Worm (Caenorhabditis elegans) whole organism, young adult: Measurements from ENCODE around the gene pak-2.

Source experiments
- B0035.1 ChIP-seq: sonication (generic microtip); optimal IDR thresholded peaks from 2 replicates; lab custom pipeline; 2016; ENCODE audit warnings: missing genetic modification characterization, mild to moderate bottlenecking, missing compliant biosample characterization, missing genotype, missing genetic modification reagents
- D2030.7 ChIP-seq: fragments of 200-800 bp; sonication (Bioruptor generic); IDR thresholded peaks from 2 replicates; pipeline ENCODE4 v1.3.6; 2022; ENCODE audit warnings: missing genetic modification reagents, missing genetic modification characterization, missing compliant biosample characterization
- F22D6.2 ChIP-seq: sonication (generic microtip); optimal IDR thresholded peaks from 2 replicates; lab custom pipeline; 2016; ENCODE audit warnings: mild to moderate bottlenecking, missing genetic modification characterization, missing compliant biosample characterization
- F23B12.7 ChIP-seq: sonication (generic microtip); optimal IDR thresholded peaks from 2 replicates; lab custom pipeline; 2017; ENCODE audit warnings: missing genetic modification characterization, mild to moderate bottlenecking, missing compliant biosample characterization, antibody characterized with exemption, moderate library complexity; ENCODE audit not compliant: insufficient read depth
- F37B4.10 ChIP-seq: fragments of 200-800 bp; sonication (Bioruptor generic); IDR thresholded peaks from 2 replicates; pipeline ENCODE4 v1.3.6; 2022; ENCODE audit warnings: missing genetic modification characterization, missing compliant biosample characterization
- F52B5.7 ChIP-seq: sonication (generic microtip); optimal IDR thresholded peaks from 2 replicates; lab custom pipeline; 2016; ENCODE audit warnings: mild to moderate bottlenecking, missing genetic modification characterization, missing compliant biosample characterization
- F55B11.4 ChIP-seq: sonication (generic microtip); optimal IDR thresholded peaks from 2 replicates; lab custom pipeline; 2016; ENCODE audit warnings: missing compliant biosample characterization, missing genetic modification characterization, borderline replicate concordance; ENCODE audit not compliant: insufficient read depth
- F57C9.4 ChIP-seq: sonication (generic microtip); optimal IDR thresholded peaks from 2 replicates; lab custom pipeline; 2017; ENCODE audit warnings: mild to moderate bottlenecking, missing genetic modification characterization, missing compliant biosample characterization
- K12H6.12 ChIP-seq: fragments of 200-800 bp; sonication (Bioruptor generic); optimal IDR thresholded peaks from 2 replicates; lab custom pipeline; 2018; ENCODE audit warnings: mild to moderate bottlenecking, missing genetic modification characterization, missing compliant biosample characterization
- T26A5.8 ChIP-seq: sonication (generic microtip); optimal IDR thresholded peaks from 2 replicates; lab custom pipeline; 2016; ENCODE audit warnings: missing genetic modification characterization, missing compliant biosample characterization
- Y53F4B.3 ChIP-seq: fragments of 200-800 bp; sonication (Bioruptor generic); IDR thresholded peaks from 2 replicates; pipeline ENCODE4 v1.3.6; 2022; ENCODE audit warnings: missing genetic modification reagents, missing genetic modification characterization, missing compliant biosample characterization
- Y79H2A.3 ChIP-seq: fragments of 200-800 bp; sonication (Bioruptor generic); conservative IDR thresholded peaks from 2 replicates; pipeline ENCODE4 v1.3.6; 2022; ENCODE audit warnings: missing genetic modification reagents, missing genetic modification characterization, missing compliant biosample characterization
- Y95B8A.8 ChIP-seq: fragments of 200-800 bp; sonication (Bioruptor generic); IDR thresholded peaks from 2 replicates; pipeline ENCODE4 v1.3.6; 2022; ENCODE audit warnings: missing genetic modification reagents, missing genetic modification characterization, missing compliant biosample characterization
- aptf-2 ChIP-seq: fragments of 200-800 bp; sonication (Bioruptor generic); conservative IDR thresholded peaks from 2 replicates; pipeline ENCODE4 v1.3.6; 2022; ENCODE audit warnings: missing genetic modification reagents, missing genetic modification characterization, missing compliant biosample characterization
- aptf-3 ChIP-seq: fragments of 200-800 bp; sonication (Bioruptor generic); IDR thresholded peaks from 2 replicates; pipeline ENCODE4 v1.3.6; 2022; ENCODE audit warnings: missing genetic modification characterization, missing compliant biosample characterization
- attf-3 ChIP-seq: fragments of 200-800 bp; sonication (Bioruptor generic); conservative IDR thresholded peaks from 2 replicates; pipeline ENCODE4 v1.3.6; 2022; ENCODE audit warnings: missing genetic modification reagents, missing genetic modification characterization, missing compliant biosample characterization
- ccch-3 ChIP-seq: fragments of 200-800 bp; sonication (Bioruptor generic); optimal IDR thresholded peaks from 2 replicates; lab custom pipeline; 2018; ENCODE audit warnings: mild to moderate bottlenecking, missing genetic modification characterization, missing compliant biosample characterization
- ceh-27 ChIP-seq: fragments of 200-800 bp; sonication (Bioruptor generic); optimal IDR thresholded peaks from 2 replicates; lab custom pipeline; 2018; ENCODE audit warnings: mild to moderate bottlenecking, missing genetic modification characterization, moderate library complexity, missing compliant biosample characterization
- ceh-40 ChIP-seq: fragments of 200-800 bp; sonication (Bioruptor generic); IDR thresholded peaks from 2 replicates; pipeline ENCODE4 v1.3.6; 2022; ENCODE audit warnings: missing genetic modification characterization, missing compliant biosample characterization
- egl-18 ChIP-seq: fragments of 200-800 bp; sonication (Bioruptor generic); IDR thresholded peaks from 2 replicates; pipeline ENCODE4 v1.3.6; 2022; ENCODE audit warnings: missing genetic modification reagents, missing genetic modification characterization, missing compliant biosample characterization
- egl-44 ChIP-seq: fragments of 200-800 bp; sonication (Bioruptor generic); IDR thresholded peaks from 2 replicates; pipeline ENCODE4 v1.3.6; 2022; ENCODE audit warnings: missing genetic modification reagents, missing genetic modification characterization, missing compliant biosample characterization
- hlh-12 ChIP-seq: sonication (generic microtip); optimal IDR thresholded peaks from 2 replicates; lab custom pipeline; 2016; ENCODE audit warnings: missing genetic modification characterization, missing compliant biosample characterization
- hlh-26 ChIP-seq: fragments of 200-800 bp; sonication (Bioruptor generic); conservative IDR thresholded peaks from 2 replicates; pipeline ENCODE4 v1.3.6; 2022; ENCODE audit warnings: missing genetic modification reagents, missing genetic modification characterization, missing compliant biosample characterization
- hmg-1.2 ChIP-seq: fragments of 200-800 bp; sonication (Bioruptor generic); IDR thresholded peaks from 2 replicates; pipeline ENCODE4 v1.3.6; 2022; ENCODE audit warnings: missing genetic modification reagents, missing genetic modification characterization, missing compliant biosample characterization
- hmg-20 ChIP-seq: fragments of 200-800 bp; sonication (Bioruptor generic); IDR thresholded peaks from 2 replicates; pipeline ENCODE4 v1.3.6; 2022; ENCODE audit warnings: missing genetic modification reagents, missing genetic modification characterization, missing compliant biosample characterization
- lag-1 ChIP-seq: fragments of 200-800 bp; sonication (Bioruptor generic); IDR thresholded peaks from 2 replicates; pipeline ENCODE4 v1.3.6; 2022; ENCODE audit warnings: missing genetic modification reagents, missing genetic modification characterization, missing compliant biosample characterization
- let-526 ChIP-seq: fragments of 200-800 bp; sonication (Bioruptor generic); IDR thresholded peaks from 2 replicates; pipeline ENCODE4 v1.3.6; 2022; ENCODE audit warnings: missing genetic modification reagents, missing genetic modification characterization, missing compliant biosample characterization
- lin-26 ChIP-seq: fragments of 200-800 bp; sonication (Bioruptor generic); IDR thresholded peaks from 2 replicates; pipeline ENCODE4 v1.3.6; 2022; ENCODE audit warnings: missing genetic modification reagents, missing genetic modification characterization, missing compliant biosample characterization
- lin-54 ChIP-seq: fragments of 200-800 bp; sonication (Bioruptor generic); optimal IDR thresholded peaks from 2 replicates; lab custom pipeline; 2018; ENCODE audit warnings: mild to moderate bottlenecking, missing genetic modification characterization, missing compliant biosample characterization
- madf-6 ChIP-seq: fragments of 200-800 bp; sonication (Bioruptor generic); IDR thresholded peaks from 2 replicates; pipeline ENCODE4 v1.3.6; 2022; ENCODE audit warnings: missing genetic modification reagents, missing genetic modification characterization, missing compliant biosample characterization
- mcd-1 ChIP-seq: fragments of 200-800 bp; sonication (Bioruptor generic); IDR thresholded peaks from 2 replicates; pipeline ENCODE4 v1.3.6; 2022; ENCODE audit warnings: missing genetic modification reagents, missing genetic modification characterization, missing compliant biosample characterization
- mes-4 ChIP-seq: sonication (generic microtip); optimal IDR thresholded peaks from 2 replicates; lab custom pipeline; 2016; ENCODE audit warnings: missing genotype, missing genetic modification characterization, missing compliant biosample characterization
- nfya-1 ChIP-seq: sonication (generic microtip); optimal IDR thresholded peaks from 2 replicates; lab custom pipeline; 2017; ENCODE audit warnings: antibody characterized with exemption, missing compliant biosample characterization, missing genetic modification characterization, borderline replicate concordance; ENCODE audit not compliant: insufficient read depth
- nfya-2 ChIP-seq: fragments of 200-800 bp; sonication (Bioruptor generic); IDR thresholded peaks from 2 replicates; pipeline ENCODE4 v1.3.6; 2022; ENCODE audit warnings: missing genetic modification reagents, missing genetic modification characterization, missing compliant biosample characterization
- nfyb-1 ChIP-seq: fragments of 200-800 bp; sonication (Bioruptor generic); IDR thresholded peaks from 2 replicates; pipeline ENCODE4 v1.3.6; 2022; ENCODE audit warnings: missing genetic modification reagents, missing genetic modification characterization, missing compliant biosample characterization
- nhr-80 ChIP-seq: sonication (generic microtip); optimal IDR thresholded peaks from 2 replicates; lab custom pipeline; 2016; ENCODE audit warnings: missing genetic modification characterization, missing compliant biosample characterization
- pbrm-1 ChIP-seq: fragments of 200-800 bp; sonication (Bioruptor generic); IDR thresholded peaks from 2 replicates; pipeline ENCODE4 v1.3.6; 2022; ENCODE audit warnings: missing genetic modification reagents, missing genetic modification characterization, missing compliant biosample characterization
- rec-8 ChIP-seq, 2 experiments: sonication (generic microtip); optimal IDR thresholded peaks; 2 replicates each; lab custom pipeline; 2016; ENCODE audit warnings: mild to moderate bottlenecking in 2 of 2, missing genetic modification characterization in 2 of 2, missing genetic modification reagents in 2 of 2, missing genotype in 2 of 2, missing biosample characterization in 1 of 2, missing compliant biosample characterization in 1 of 2, moderate library complexity in 1 of 2
- sea-2 ChIP-seq: fragments of 200-800 bp; sonication (Bioruptor generic); IDR thresholded peaks from 2 replicates; pipeline ENCODE4 v1.3.6; 2022; ENCODE audit warnings: missing genetic modification characterization, missing compliant biosample characterization
- snpc-1.1 ChIP-seq: sonication (generic microtip); optimal IDR thresholded peaks from 2 replicates; lab custom pipeline; 2017; ENCODE audit warnings: missing genetic modification characterization, mild to moderate bottlenecking, missing compliant biosample characterization, antibody characterized with exemption, moderate library complexity, missing genotype, missing genetic modification reagents; ENCODE audit not compliant: insufficient read depth
- snpc-1.3 ChIP-seq: sonication (generic microtip); optimal IDR thresholded peaks from 2 replicates; lab custom pipeline; 2017; ENCODE audit warnings: missing genetic modification characterization, mild to moderate bottlenecking, missing compliant biosample characterization, antibody characterized with exemption, moderate library complexity, missing genotype, missing genetic modification reagents; ENCODE audit not compliant: insufficient read depth
- tbp1 ChIP-seq: fragments of 200-800 bp; sonication (Bioruptor generic); optimal IDR thresholded peaks from 2 replicates; lab custom pipeline; 2018; ENCODE audit warnings: mild to moderate bottlenecking, missing genetic modification characterization, missing compliant biosample characterization
- tbx-9 ChIP-seq: sonication (generic microtip); optimal IDR thresholded peaks from 2 replicates; lab custom pipeline; 2016; ENCODE audit warnings: borderline replicate concordance, missing genetic modification characterization, inconsistent platforms, missing compliant biosample characterization
- unc-130 ChIP-seq: sonication (generic microtip); optimal IDR thresholded peaks from 2 replicates; lab custom pipeline; 2016; ENCODE audit warnings: missing genetic modification reagents, missing genetic modification characterization, missing compliant biosample characterization
- xnd-1 ChIP-seq: sonication (generic microtip); optimal IDR thresholded peaks from 2 replicates; lab custom pipeline; 2016; ENCODE audit warnings: missing genotype, missing genetic modification reagents, missing genetic modification characterization, missing compliant biosample characterization
- zfh-2 ChIP-seq: fragments of 200-800 bp; sonication (Bioruptor generic); conservative IDR thresholded peaks from 2 replicates; pipeline ENCODE4 v1.3.6; 2022; ENCODE audit warnings: missing genetic modification reagents, missing genetic modification characterization, missing compliant biosample characterization
- zim-3 ChIP-seq: sonication (generic microtip); optimal IDR thresholded peaks from 2 replicates; lab custom pipeline; 2017; ENCODE audit warnings: mild to moderate bottlenecking, missing genetic modification characterization, moderate library complexity, missing compliant biosample characterization
- ztf-6 ChIP-seq: fragments of 200-800 bp; sonication (Bioruptor generic); IDR thresholded peaks from 2 replicates; pipeline ENCODE4 v1.3.6; 2022; ENCODE audit warnings: missing genetic modification reagents, missing genetic modification characterization, missing compliant biosample characterization

Gene pak-2

DNA sequence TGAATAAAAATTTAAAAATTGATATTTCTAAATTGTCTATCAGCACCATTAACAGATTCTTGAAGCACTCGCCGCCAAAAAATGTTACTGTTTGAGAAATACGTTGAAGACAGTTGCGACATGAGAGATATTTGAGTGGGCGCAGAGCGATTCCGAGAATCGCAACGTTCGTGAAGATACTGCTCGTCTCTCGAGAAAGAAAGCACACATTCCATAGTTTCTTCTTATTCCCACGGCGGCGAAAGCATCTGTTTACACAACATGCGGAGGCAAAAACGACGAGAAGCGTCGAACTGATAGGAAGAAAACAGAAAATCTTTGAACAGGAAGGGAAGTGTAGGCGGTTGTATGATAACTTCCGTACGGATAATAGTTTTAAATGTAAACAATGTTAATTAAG is 43.2 kb upstream of the pak-2 start (continued):
- TF ChIP-seq sea-2 (GFP tag; lab: Robert Waterston, UW) (no peak), B0035.1 (tag; lab: Kevin White, UChicago) (no peak), F37B4.10 (no peak), rec-8 (tag; optimal IDR thresholded peaks at IDR 0.05; lab: Kevin White, UChicago) (no peak), nfya-2 (GFP tag; lab: Robert Waterston, UW) (no peak), zim-3 (tag; lab: Kevin White, UChicago) (no peak), F23B12.7 (no peak), tbx-9 (tag; lab: Kevin White, UChicago) (no peak), snpc-1.3 (no peak), Y53F4B.3 (GFP tag; lab: Robert Waterston, UW) (no peak), snpc-1.1 (no peak), ccch-3 (no peak), ztf-6 (no peak), Y95B8A.8 (0 out of 2 replicates have a peak, but pooled peaks have one; percentile 9), lag-1 (GFP tag; lab: Robert Waterston, UW) (no peak), aptf-2 (GFP tag; lab: Robert Waterston, UW) (no peak), ceh-40 (GFP tag; lab: Robert Waterston, UW) (no peak), nfya-1 (tag; lab: Kevin White, UChicago) (no peak), egl-18 (no peak), nfyb-1 (GFP tag; lab: Robert Waterston, UW) (peak; percentile 40; the same call in 1 of the 2 replicates), let-526 (GFP tag; lab: Robert Waterston, UW) (no peak), mcd-1 (no peak), hmg-20 (GFP tag; lab: Robert Waterston, UW) (no peak), hmg-1.2 (GFP tag; lab: Robert Waterston, UW) (no peak), lin-26 (GFP tag; lab: Robert Waterston, UW) (no peak), aptf-3 (GFP tag; lab: Robert Waterston, UW) (no peak), pbrm-1 (GFP tag; lab: Robert Waterston, UW) (no peak), hlh-12 (tag; lab: Kevin White, UChicago) (no peak), F55B11.4 (tag; lab: Kevin White, UChicago) (no peak), F52B5.7 (tag; lab: Kevin White, UChicago) (peak; percentile 46), attf-3 (GFP tag; lab: Robert Waterston, UW) (no peak)

DNA sequence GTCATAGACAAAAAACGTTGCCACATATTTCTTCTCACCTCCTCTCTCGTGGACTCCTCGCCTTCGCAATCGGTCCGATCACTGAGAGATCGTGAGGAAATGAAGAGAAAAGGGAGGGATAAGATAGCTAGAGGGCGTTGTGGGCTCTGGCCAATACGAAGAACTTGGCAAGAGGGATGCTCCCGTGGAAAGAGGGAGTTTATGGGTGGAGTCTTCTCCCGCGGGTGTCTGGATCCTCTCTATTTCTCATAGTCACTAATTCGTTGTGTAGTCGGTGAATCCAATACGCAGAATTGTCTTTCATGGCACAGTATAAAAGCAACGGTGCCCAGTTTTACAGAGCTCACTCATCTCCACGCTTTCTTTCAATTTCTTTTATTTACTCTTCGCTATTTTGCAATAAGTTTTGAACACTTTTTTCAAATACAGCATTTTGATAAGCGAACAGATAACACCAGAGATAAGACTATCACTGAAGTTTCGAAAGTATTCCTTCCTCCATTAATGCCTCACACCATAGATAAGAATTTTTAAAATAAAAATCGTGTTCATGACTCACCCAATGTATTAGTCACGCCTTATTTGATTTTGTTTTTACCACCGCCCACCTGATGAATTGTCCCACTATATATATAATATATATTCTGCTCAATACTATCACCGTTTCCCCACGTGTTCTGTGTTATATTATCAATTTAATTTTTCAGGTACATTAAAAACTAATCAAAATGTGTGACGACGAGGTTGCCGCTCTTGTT is 41.3 kb upstream of the pak-2 start, which contains the start of gene act-1:
Gene act-1, plus strand, starts transcription at position 708 of the 758 bp plus-strand sequence.
- TF ChIP-seq egl-44 (GFP tag; lab: Robert Waterston, UW) (no peak), zfh-2 (GFP tag; lab: Robert Waterston, UW) (peak; percentile 83), pbrm-1 (GFP tag; lab: Robert Waterston, UW) (0 out of 2 replicates have a peak, but pooled peaks have one; percentile 40), tbp1 (GFP tag; lab: Kevin White, UChicago) (no peak), T26A5.8 (tag; lab: Kevin White, UChicago) (no peak), xnd-1 (tag; lab: Kevin White, UChicago) (no peak), lin-54 (no peak), unc-130 (no peak), F57C9.4 (tag; lab: Kevin White, UChicago) (no peak), hlh-26 (no peak), Y79H2A.3 (GFP tag; lab: Robert Waterston, UW) (no peak), nhr-80 (tag; lab: Kevin White, UChicago) (peak; percentile 20), F22D6.2 (tag; lab: Kevin White, UChicago) (no peak), D2030.7 (GFP tag; lab: Robert Waterston, UW) (no peak), mes-4 (tag; lab: Kevin White, UChicago) (no peak), madf-6 (GFP tag; lab: Robert Waterston, UW) (no peak), mcd-1 (peak; percentile 33; the same call in 1 of the 2 replicates), ceh-27 (peak; percentile 4), K12H6.12 (tag; lab: Kevin White, UChicago) (no peak)
